Fruit fly (Drosophila melanogaster): ENCODE measurements around the gene CG42249.

The CG42249 gene

DNA sequence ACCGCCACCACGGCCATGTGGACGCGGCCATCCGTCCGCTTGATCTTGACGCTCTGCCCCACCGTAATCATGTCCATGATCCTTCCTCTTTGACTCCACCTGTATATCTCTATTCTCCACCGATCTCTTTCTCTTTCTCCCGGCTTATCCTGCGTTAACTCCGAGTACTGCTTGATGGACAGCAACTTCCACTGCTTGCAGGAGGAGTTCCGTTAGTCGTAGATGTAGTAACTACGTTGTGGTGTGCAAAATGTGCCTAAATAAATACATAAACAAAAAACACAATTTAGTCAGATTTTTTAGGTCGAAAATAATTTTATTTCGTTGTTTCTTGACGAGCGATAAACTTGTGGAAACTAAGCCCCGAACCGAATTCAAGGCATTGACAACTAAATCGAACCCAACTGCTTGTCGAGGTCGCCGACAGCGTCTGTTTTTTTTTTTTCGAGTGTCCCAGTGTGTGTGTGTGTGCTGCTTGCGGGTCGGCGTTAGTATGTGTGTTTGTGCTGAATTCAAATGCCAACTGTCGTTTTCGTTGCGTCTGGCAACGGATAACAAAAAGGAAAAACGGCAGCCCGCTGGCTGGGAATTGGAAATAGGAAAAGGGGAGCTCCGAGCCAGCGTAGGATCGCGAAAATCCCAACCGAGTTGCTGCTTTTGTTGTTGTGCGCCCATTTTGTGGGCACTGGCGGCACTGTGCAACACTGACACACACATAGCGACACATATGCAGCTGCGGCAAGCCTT is 39.9 kb downstream of the CG42249 start (continued):
- no peak for TF ChIP-seq repo (GFP tag; optimal IDR thresholded peaks at IDR 0.05)
- no peak for TF ChIP-seq tap (tag; optimal IDR thresholded peaks at IDR 0.05)
- TF ChIP-seq fru (optimal IDR thresholded peaks at IDR 0.05), result no peak
- TF ChIP-seq CG8359 (GFP tag; optimal IDR thresholded peaks at IDR 0.05; ENCODE audit: borderline replicate concordance), result no peak
- TF ChIP-seq CG7839 (tag; optimal IDR thresholded peaks at IDR 0.05), result no peak
- no peak for TF ChIP-seq Sox102F (GFP tag; optimal IDR thresholded peaks at IDR 0.05)
- no peak for TF ChIP-seq CG34422 (GFP tag; IDR thresholded peaks at IDR 0.05)
- TF ChIP-seq CG17328 (GFP tag; IDR thresholded peaks at IDR 0.05), result no peak
- TF ChIP-seq CG9932 (GFP tag; IDR thresholded peaks at IDR 0.05), result no peak
- no peak for TF ChIP-seq Ets65A (GFP tag)
- TF ChIP-seq ash1 (GFP tag; optimal IDR thresholded peaks at IDR 0.05), result no peak

DNA sequence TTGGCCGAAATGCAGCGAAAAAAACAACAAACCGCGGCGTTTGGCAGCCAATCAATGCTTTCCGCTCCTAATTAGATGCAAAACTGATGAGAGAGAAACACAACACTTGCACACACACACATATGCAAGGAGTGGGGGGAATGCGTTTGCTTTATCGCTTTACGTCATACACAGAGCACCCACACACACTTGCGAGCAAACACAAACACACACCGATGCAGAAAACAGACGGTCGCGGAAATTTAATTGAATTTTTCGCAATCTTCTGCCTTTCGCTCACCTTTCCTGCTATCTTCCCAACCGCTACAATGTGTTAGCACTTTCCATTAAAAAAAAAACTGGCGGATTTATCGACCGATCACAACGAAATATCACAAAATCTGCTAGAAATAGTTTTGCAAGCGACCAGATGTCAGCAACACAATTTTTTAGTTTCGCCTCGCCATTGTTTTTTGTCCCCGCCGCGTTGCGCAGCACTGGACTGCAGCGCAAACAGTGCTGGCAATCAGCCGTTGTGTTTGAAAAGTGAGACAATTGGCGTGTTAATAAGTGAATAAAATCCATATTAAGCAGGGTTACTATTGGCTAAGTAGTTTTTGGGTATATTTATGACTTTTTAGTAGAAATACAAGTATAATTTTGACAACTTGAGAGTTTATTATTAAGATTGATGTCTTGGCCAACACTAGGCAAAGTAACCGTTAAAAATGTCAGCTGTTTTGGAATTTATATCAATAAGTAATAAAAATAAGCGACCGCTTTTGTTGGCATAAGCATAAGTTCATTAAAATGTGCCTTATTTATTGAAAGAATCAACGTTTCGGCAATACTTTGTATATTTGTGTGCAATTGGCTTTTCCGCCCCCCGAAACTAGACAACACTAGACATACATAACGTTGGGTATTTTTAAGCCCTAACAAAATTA is 40.8 kb downstream of the CG42249 start, which contains the start of gene Klp10A:
TSS of gene Klp10A (minus strand) at position 532 of the 926 bp plus-strand sequence.
- no peak for TF ChIP-seq p53 (GFP tag; optimal IDR thresholded peaks at IDR 0.05)
- TF ChIP-seq CG12744 (GFP tag; optimal IDR thresholded peaks at IDR 0.05), result no peak
- no peak; the same call in 1 of the 2 replicates for TF ChIP-seq CG6689 (GFP tag; IDR thresholded peaks at IDR 0.05)
- no peak for TF ChIP-seq cad (GFP tag; optimal IDR thresholded peaks at IDR 0.05)
- peak; percentile 9; the same call in 1 of the 2 replicates for TF ChIP-seq vvl (GFP tag; IDR thresholded peaks at IDR 0.05)
- TF ChIP-seq CG13775 (GFP tag; optimal IDR thresholded peaks at IDR 0.05), result no peak
- TF ChIP-seq CG31365 (tag; optimal IDR thresholded peaks at IDR 0.05), result no peak
- TF ChIP-seq lbe (GFP tag; optimal IDR thresholded peaks at IDR 0.05), result peak; percentile 48
- TF ChIP-seq Fer2 (tag; optimal IDR thresholded peaks at IDR 0.05), result no peak
- no peak for TF ChIP-seq tin (GFP tag; optimal IDR thresholded peaks at IDR 0.05)
- peak; percentile 93 for TF ChIP-seq phol (tag; optimal IDR thresholded peaks at IDR 0.05)
- TF ChIP-seq CG11398 (GFP tag; optimal IDR thresholded peaks at IDR 0.05), result no peak
- peak; percentile 24 for TF ChIP-seq Chrac-16 (GFP tag; optimal IDR thresholded peaks at IDR 0.05)
- peak in 1 of 2 experiments; percentile 35 for TF ChIP-seq dpn (GFP tag; optimal IDR thresholded peaks at IDR 0.05)
- TF ChIP-seq lov (optimal IDR thresholded peaks at IDR 0.05), result no peak
- TF ChIP-seq lov (GFP tag; IDR thresholded peaks at IDR 0.05), result no peak
- TF ChIP-seq CG17568 (GFP tag; optimal IDR thresholded peaks at IDR 0.05), result no peak
- TF ChIP-seq CG3163 (GFP tag; optimal IDR thresholded peaks at IDR 0.05), result no peak
- TF ChIP-seq Sry-β (GFP tag; optimal IDR thresholded peaks at IDR 0.05), result peak; percentile 58
- TF ChIP-seq CG16779 (GFP tag; IDR thresholded peaks at IDR 0.05), result no peak
- TF ChIP-seq CG12236 (GFP tag; optimal IDR thresholded peaks at IDR 0.05), result no peak
- TF ChIP-seq CG9932 (GFP tag; IDR thresholded peaks at IDR 0.05), result peak; percentile 54
- no peak for TF ChIP-seq CG9609 (GFP tag; optimal IDR thresholded peaks at IDR 0.05)
- TF ChIP-seq Rfx (GFP tag; IDR thresholded peaks at IDR 0.05), result peak; percentile 44; the same call in 1 of the 2 replicates
- no peak for TF ChIP-seq ttk (GFP tag; IDR thresholded peaks at IDR 0.05)
- TF ChIP-seq CG4360 (GFP tag; IDR thresholded peaks at IDR 0.05), result no peak
- TF ChIP-seq nerfin-1 (tag; optimal IDR thresholded peaks at IDR 0.05), result peak; percentile 87
- no peak for TF ChIP-seq crc (GFP tag; optimal IDR thresholded peaks at IDR 0.05)
- peak; percentile 36 for TF ChIP-seq CG2120 (GFP tag; optimal IDR thresholded peaks at IDR 0.05)
- no peak for TF ChIP-seq CG1529 (GFP tag; optimal IDR thresholded peaks at IDR 0.05)
- TF ChIP-seq Hmx (GFP tag; optimal IDR thresholded peaks at IDR 0.05), result no peak
- no peak for TF ChIP-seq CG2129 (GFP tag; IDR thresholded peaks at IDR 0.05; ENCODE audit: partially characterized antibody)
- TF ChIP-seq usp (GFP tag; optimal IDR thresholded peaks at IDR 0.05), result no peak
- no peak for TF ChIP-seq TFAM (GFP tag; optimal IDR thresholded peaks at IDR 0.05)
- TF ChIP-seq ewg (GFP tag; optimal IDR thresholded peaks at IDR 0.05), result no peak
- no peak for TF ChIP-seq bcd (GFP tag; optimal IDR thresholded peaks at IDR 0.05)
- TF ChIP-seq lab (GFP tag; optimal IDR thresholded peaks at IDR 0.05), result no peak
- TF ChIP-seq sr (GFP tag; IDR thresholded peaks at IDR 0.05), result no peak

All from whole organism, embryonic.